Worm (Caenorhabditis elegans) whole organism, L4 larva: ENCODE results near the gene T25D10.1.

Experiments
- F26F4.8 ChIP-seq: fragments of 200-800 bp; sonication (Bioruptor generic); conservative IDR thresholded peaks from 2 replicates; pipeline ENCODE4 v1.3.6; 2022; ENCODE audit warnings: missing genetic modification characterization, missing compliant biosample characterization
- F37D6.2 ChIP-seq: sonication (generic microtip); optimal IDR thresholded peaks from 2 replicates; lab custom pipeline; 2016; ENCODE audit warnings: mild to moderate bottlenecking, missing genetic modification characterization, missing compliant biosample characterization
- R02D3.7 ChIP-seq: fragments of 150-350 bp; sonication (generic microtip); optimal IDR thresholded peaks from 3 replicates; lab custom pipeline; 2014; ENCODE audit warnings: missing biosample characterization, missing genetic modification characterization
- T20F7.1 ChIP-seq: fragments of 200-800 bp; sonication (Bioruptor generic); optimal IDR thresholded peaks from 2 replicates; lab custom pipeline; 2018; ENCODE audit warnings: mild to moderate bottlenecking, missing genetic modification characterization, missing compliant biosample characterization
- T26A8.4 ChIP-seq: fragments of 200-800 bp; sonication (Bioruptor generic); IDR thresholded peaks from 2 replicates; pipeline ENCODE4 v1.3.6; 2022; ENCODE audit warnings: missing genetic modification characterization, missing compliant biosample characterization
- ama-1 ChIP-seq: fragments of 150-350 bp; optimal IDR thresholded peaks from 2 replicates; lab custom pipeline; 2014; ENCODE audit warnings: inconsistent platforms, mixed read lengths
- ceh-28 ChIP-seq: fragments of 150-350 bp; optimal IDR thresholded peaks from 2 replicates; lab custom pipeline; 2014; ENCODE audit warnings: missing biosample characterization, missing genetic modification reagents, missing genetic modification characterization
- ceh-32 ChIP-seq: sonication (generic microtip); optimal IDR thresholded peaks from 2 replicates; lab custom pipeline; 2016; ENCODE audit warnings: mild to moderate bottlenecking, missing genetic modification characterization, missing compliant biosample characterization; ENCODE audit not compliant: poor library complexity
- ceh-44 ChIP-seq: fragments of 200-800 bp; sonication (Bioruptor generic); IDR thresholded peaks from 2 replicates; pipeline ENCODE4 v1.3.6; 2022; ENCODE audit warnings: missing genetic modification reagents, missing genetic modification characterization, missing compliant biosample characterization
- ceh-62 ChIP-seq: sonication (generic microtip); optimal IDR thresholded peaks from 2 replicates; lab custom pipeline; 2017; ENCODE audit warnings: missing biosample characterization, missing genetic modification characterization
- ctbp-1 ChIP-seq: fragments of 200-800 bp; sonication (Bioruptor generic); IDR thresholded peaks from 2 replicates; pipeline ENCODE4 v1.3.6; 2022; ENCODE audit warnings: missing genetic modification reagents, missing genetic modification characterization, missing compliant biosample characterization
- daf-12 ChIP-seq: fragments of 150-350 bp; optimal IDR thresholded peaks from 2 replicates; lab custom pipeline; 2014; ENCODE audit warnings: missing biosample characterization, missing genetic modification reagents, missing genetic modification characterization
- daf-16 ChIP-seq, 3 experiments: sonication (generic microtip); optimal IDR thresholded peaks; 2 replicates each; lab custom pipeline; 2016 to 2017; ENCODE audit warnings: missing genetic modification characterization in 3 of 3, missing genetic modification reagents in 3 of 3, mild to moderate bottlenecking in 2 of 3, missing compliant biosample characterization in 2 of 3, missing biosample characterization in 1 of 3, moderate library complexity in 1 of 3
- dmd-6 ChIP-seq: fragments of 200-800 bp; sonication (Bioruptor generic); IDR thresholded peaks from 2 replicates; pipeline ENCODE4 v1.3.6; 2022; ENCODE audit warnings: missing genetic modification reagents, missing genetic modification characterization, missing compliant biosample characterization
- dpl-1 ChIP-seq: fragments of 150-350 bp; optimal IDR thresholded peaks from 2 replicates; lab custom pipeline; 2014; ENCODE audit warnings: missing biosample characterization, missing genetic modification reagents, missing genetic modification characterization
- dve-1 ChIP-seq: sonication (generic microtip); optimal IDR thresholded peaks from 2 replicates; lab custom pipeline; 2017; ENCODE audit warnings: antibody characterized with exemption, mild to moderate bottlenecking, missing genetic modification characterization, missing compliant biosample characterization; ENCODE audit not compliant: insufficient read depth
- egl-27 ChIP-seq: sonication (generic microtip); optimal IDR thresholded peaks from 3 replicates; lab custom pipeline; 2017; ENCODE audit warnings: missing biosample characterization, missing genetic modification reagents, missing genetic modification characterization
- egl-43 ChIP-seq: fragments of 200-800 bp; sonication (Bioruptor generic); IDR thresholded peaks from 2 replicates; pipeline ENCODE4 v1.3.6; 2022; ENCODE audit warnings: missing genetic modification reagents, missing genetic modification characterization, missing compliant biosample characterization
- fkh-10 ChIP-seq: fragments of 150-350 bp; optimal IDR thresholded peaks from 2 replicates; lab custom pipeline; 2014; ENCODE audit warnings: missing biosample characterization, missing genetic modification reagents, missing genetic modification characterization
- hlh-11 ChIP-seq: fragments of 200-800 bp; sonication (Bioruptor generic); optimal IDR thresholded peaks from 2 replicates; lab custom pipeline; 2018; ENCODE audit warnings: mild to moderate bottlenecking, missing genetic modification characterization, missing compliant biosample characterization
- hlh-30 ChIP-seq: sonication (generic microtip); optimal IDR thresholded peaks from 2 replicates; lab custom pipeline; 2017; ENCODE audit warnings: antibody characterized with exemption, mild to moderate bottlenecking, missing genetic modification characterization, missing compliant biosample characterization; ENCODE audit not compliant: insufficient read depth
- hmg-1.1 ChIP-seq: fragments of 200-800 bp; sonication (Bioruptor generic); IDR thresholded peaks from 2 replicates; pipeline ENCODE4 v1.3.6; 2022; ENCODE audit warnings: missing genetic modification reagents, missing genetic modification characterization, missing compliant biosample characterization
- jun-1 ChIP-seq: fragments of 150-350 bp; optimal IDR thresholded peaks from 2 replicates; lab custom pipeline; 2014; ENCODE audit warnings: missing biosample characterization, missing genetic modification reagents, missing genetic modification characterization
- lin-38 ChIP-seq: fragments of 200-800 bp; sonication (Bioruptor generic); IDR thresholded peaks from 2 replicates; pipeline ENCODE4 v1.3.6; 2022; ENCODE audit warnings: missing genetic modification reagents, missing genetic modification characterization, missing compliant biosample characterization
- mdl-1 ChIP-seq, 2 experiments: fragments of 150-350 bp in 1 of 2; sonication (generic microtip) in 1 of 2; optimal IDR thresholded peaks; 2 replicates each; lab custom pipeline; 2014 to 2017; ENCODE audit warnings: missing biosample characterization in 2 of 2, missing genetic modification characterization in 2 of 2
- mes-2 ChIP-seq: sonication (generic microtip); optimal IDR thresholded peaks from 2 replicates; lab custom pipeline; 2016; ENCODE audit warnings: missing genotype, mild to moderate bottlenecking, missing genetic modification characterization, missing compliant biosample characterization; ENCODE audit not compliant: poor library complexity, severe bottlenecking
- nhr-11 ChIP-seq: fragments of 150-350 bp; optimal IDR thresholded peaks from 2 replicates; lab custom pipeline; 2014; ENCODE audit warnings: missing biosample characterization, missing genetic modification characterization
- nhr-111 ChIP-seq: fragments of 200-800 bp; sonication (Bioruptor generic); optimal IDR thresholded peaks from 2 replicates; lab custom pipeline; 2018; ENCODE audit warnings: mild to moderate bottlenecking, missing genetic modification characterization, missing compliant biosample characterization
- nhr-237 ChIP-seq: sonication (generic microtip); optimal IDR thresholded peaks from 2 replicates; lab custom pipeline; 2017; ENCODE audit warnings: missing biosample characterization, missing genetic modification characterization
- nhr-25 ChIP-seq: sonication (generic microtip); optimal IDR thresholded peaks from 2 replicates; lab custom pipeline; 2017; ENCODE audit warnings: missing genetic modification characterization, mild to moderate bottlenecking, missing compliant biosample characterization, antibody characterized with exemption, moderate library complexity, borderline replicate concordance; ENCODE audit not compliant: insufficient read depth
- nhr-28 ChIP-seq: fragments of 150-350 bp; optimal IDR thresholded peaks from 2 replicates; lab custom pipeline; 2014; ENCODE audit warnings: missing biosample characterization, missing genetic modification characterization
- nhr-42 ChIP-seq: fragments of 200-800 bp; sonication (Bioruptor generic); IDR thresholded peaks from 2 replicates; pipeline ENCODE4 v1.3.6; 2022; ENCODE audit warnings: missing genetic modification characterization, missing compliant biosample characterization
- nhr-48 ChIP-seq: sonication (generic microtip); optimal IDR thresholded peaks from 2 replicates; lab custom pipeline; 2016; ENCODE audit warnings: mild to moderate bottlenecking, missing genetic modification characterization, missing compliant biosample characterization
- nhr-6 ChIP-seq: fragments of 150-350 bp; optimal IDR thresholded peaks from 2 replicates; lab custom pipeline; 2014; ENCODE audit warnings: missing biosample characterization, missing genetic modification characterization
- nhr-77 ChIP-seq: fragments of 150-350 bp; optimal IDR thresholded peaks from 2 replicates; lab custom pipeline; 2014; ENCODE audit warnings: missing biosample characterization, missing genetic modification characterization
- pha-4 ChIP-seq, 2 experiments: fragments of 150-350 bp in 1 of 2; fragments of 200-800 bp in 1 of 2; sonication (Bioruptor generic) in 1 of 2; IDR thresholded peaks in 1 of 2; optimal IDR thresholded peaks in 1 of 2; 2 replicates each; pipeline versions ENCODE4 v1.3.6 to Lab custom; 2014 to 2022; ENCODE audit warnings: missing genetic modification characterization in 2 of 2, missing genetic modification reagents in 2 of 2, missing biosample characterization in 1 of 2, missing compliant biosample characterization in 1 of 2
- pqm-1 ChIP-seq: sonication (generic microtip); optimal IDR thresholded peaks from 2 replicates; lab custom pipeline; 2017; ENCODE audit warnings: missing biosample characterization, missing genetic modification characterization
- set-16 ChIP-seq: fragments of 200-800 bp; sonication (Bioruptor generic); IDR thresholded peaks from 2 replicates; pipeline ENCODE4 v1.3.6; 2022; ENCODE audit warnings: missing genetic modification reagents, missing genetic modification characterization, missing compliant biosample characterization
- tag-97 ChIP-seq: fragments of 200-800 bp; sonication (Bioruptor generic); IDR thresholded peaks from 2 replicates; pipeline ENCODE4 v1.3.6; 2022; ENCODE audit warnings: missing genetic modification characterization, missing compliant biosample characterization
- unc-62 ChIP-seq, 3 experiments: fragments of 150-350 bp in 1 of 3; sonication (generic microtip); optimal IDR thresholded peaks in 2 of 3; peaks in 1 of 3; 1 replicate in 1 of 3; 2 replicates in 2 of 3; lab custom pipeline; 2014 to 2017; ENCODE audit warnings: missing biosample characterization in 3 of 3, missing genetic modification characterization in 3 of 3, missing genetic modification reagents in 3 of 3, missing genotype in 1 of 3
- zfp-2 ChIP-seq: sonication (generic microtip); optimal IDR thresholded peaks from 2 replicates; lab custom pipeline; 2016; ENCODE audit warnings: mild to moderate bottlenecking, missing genetic modification characterization, missing compliant biosample characterization
- zfp-3 ChIP-seq: fragments of 200-800 bp; sonication (Bioruptor generic); conservative IDR thresholded peaks from 2 replicates; pipeline ENCODE4 v1.3.6; 2022; ENCODE audit warnings: missing genetic modification reagents, missing genetic modification characterization, missing compliant biosample characterization
- zip-11 ChIP-seq: fragments of 200-800 bp; sonication (Bioruptor generic); IDR thresholded peaks from 2 replicates; pipeline ENCODE4 v1.3.6; 2022; ENCODE audit warnings: missing genetic modification characterization, missing compliant biosample characterization
- zip-2 ChIP-seq: fragments of 150-350 bp; optimal IDR thresholded peaks from 2 replicates; lab custom pipeline; 2014; ENCODE audit warnings: missing biosample characterization, missing genetic modification characterization
- ztf-11 ChIP-seq: fragments of 150-350 bp; optimal IDR thresholded peaks from 2 replicates; lab custom pipeline; 2014; ENCODE audit warnings: missing biosample characterization, missing genetic modification characterization
- ztf-7 ChIP-seq: fragments of 150-350 bp; optimal IDR thresholded peaks from 2 replicates; lab custom pipeline; 2014; ENCODE audit warnings: missing biosample characterization, missing genetic modification characterization

The T25D10.1 gene

DNA sequence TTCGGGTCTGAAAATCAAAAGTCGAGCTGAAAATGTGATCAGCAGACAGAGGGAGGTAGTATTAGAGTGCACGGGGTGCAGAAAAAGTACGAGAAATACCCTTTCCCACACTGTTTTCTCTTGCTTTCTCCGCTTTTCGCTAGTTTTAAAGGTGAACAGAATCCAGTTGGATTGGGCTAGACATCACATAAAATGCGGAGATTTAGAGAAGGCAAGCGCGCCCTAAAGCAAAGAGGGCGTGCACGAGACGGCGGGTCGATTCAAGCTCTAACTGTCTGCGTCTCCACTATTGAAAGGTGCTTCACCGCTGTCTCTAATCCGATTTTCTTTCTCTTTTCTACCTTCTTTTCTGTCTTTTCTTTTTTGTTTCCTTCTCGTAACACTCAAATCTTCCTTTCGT lies 33.1 kb upstream of the T25D10.1 start (continued):
- TF ChIP-seq nhr-11 (peak; percentile 78), T20F7.1 (peak; percentile 44), pqm-1 (tag; lab: Kevin White, UChicago) (peak; percentile 24), zfp-2 (no peak), daf-16 (GFP tag; optimal IDR thresholded peaks at IDR 0.05; lab: Kevin White, UChicago) (no peak), daf-16 (tag; optimal IDR thresholded peaks at IDR 0.05; lab: Kevin White, UChicago) (peak; percentile 37), nhr-6 (tag; lab: Kevin White, UChicago) (peak; percentile 84), daf-12 (tag; lab: Kevin White, UChicago) (no peak), ceh-44 (GFP tag; lab: Robert Waterston, UW) (no peak), F26F4.8 (no peak), T26A8.4 (GFP tag; lab: Robert Waterston, UW) (peak; percentile 80), ceh-62 (no peak), R02D3.7 (tag; lab: Kevin White, UChicago) (no peak), zfp-3 (GFP tag; lab: Robert Waterston, UW) (no peak), nhr-42 (no peak), ztf-11 (tag; lab: Kevin White, UChicago) (no peak), nhr-77 (tag; lab: Kevin White, UChicago) (peak; percentile 74), ceh-32 (no peak), fkh-10 (GFP tag; lab: Kevin White, UChicago) (peak; percentile 48), zip-11 (GFP tag; lab: Robert Waterston, UW) (no peak), egl-43 (GFP tag; lab: Robert Waterston, UW) (0 out of 2 replicates have a peak, but pooled peaks have one; percentile 52), ama-1 (no peak), ctbp-1 (peak; percentile 69; the same call in 1 of the 2 replicates), ceh-28 (tag; lab: Kevin White, UChicago) (peak; percentile 16)

DNA sequence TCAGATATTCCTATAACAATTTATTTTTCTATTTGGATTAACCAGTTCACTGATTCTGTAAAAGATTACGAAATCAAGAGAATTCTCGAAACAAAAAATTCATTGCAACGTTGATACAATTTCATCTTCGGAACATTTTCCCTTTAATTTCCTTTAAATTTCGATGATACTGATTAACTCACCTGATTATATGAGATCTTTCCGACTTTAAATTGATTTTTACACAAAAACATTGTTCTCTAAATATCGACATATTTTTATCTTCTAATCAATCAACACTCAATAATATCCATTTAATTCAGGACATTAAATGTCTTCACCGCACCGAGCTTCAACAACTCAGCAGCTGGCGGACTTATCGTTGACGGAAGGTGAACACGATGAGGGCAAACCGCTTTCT lies 32.2 kb upstream of the T25D10.1 start, which contains the start of gene lin-23:
lin-23 (plus strand) TSS at position 301 of the 400 bp plus-strand sequence.
- TF ChIP-seq egl-27 = no peak
- no peak for TF ChIP-seq dpl-1 (GFP tag; lab: Kevin White, UChicago)
- no peak for TF ChIP-seq mes-2 (tag; lab: Kevin White, UChicago)
- no peak for TF ChIP-seq jun-1 (tag; lab: Kevin White, UChicago)
- peak in 1 of 2 experiments; percentile 70 for TF ChIP-seq unc-62 (GFP tag; optimal IDR thresholded peaks at IDR 0.05 in 1 of 2; lab: Kevin White, UChicago)
- TF ChIP-seq unc-62 (tag; optimal IDR thresholded peaks at IDR 0.05; lab: Kevin White, UChicago) = no peak
- TF ChIP-seq nhr-237 (tag; lab: Kevin White, UChicago) = no peak

DNA sequence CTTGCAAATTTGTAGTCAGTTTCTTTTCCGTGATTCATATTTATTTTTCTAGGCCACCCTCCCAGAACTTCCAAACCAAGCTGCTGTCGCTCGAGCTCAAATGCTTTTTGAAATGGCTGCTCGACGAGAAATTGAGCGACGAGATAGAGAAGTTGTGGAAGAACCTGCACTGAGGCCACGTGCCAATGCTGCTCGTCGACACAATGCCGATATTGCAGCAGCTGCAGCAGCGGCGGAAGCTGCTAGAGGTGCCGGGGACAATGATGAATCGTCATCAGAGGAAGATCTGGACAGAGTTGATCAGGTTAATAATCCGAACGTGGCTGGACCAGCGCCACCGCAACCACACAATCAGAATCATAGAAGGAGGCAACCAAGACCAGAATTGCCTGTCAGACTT lies 29.8 kb upstream of the T25D10.1 start:
- TF ChIP-seq nhr-111 (GFP tag; lab: Kevin White, UChicago) (no peak), set-16 (GFP tag; lab: Robert Waterston, UW) (peak; percentile 56), hmg-1.1 (GFP tag; lab: Robert Waterston, UW) (no peak), pha-4 (GFP tag; IDR thresholded peaks at IDR 0.05; lab: Robert Waterston, UW) (0 out of 2 replicates have a peak, but pooled peaks have one; percentile 8), pha-4 (tag; optimal IDR thresholded peaks at IDR 0.05; lab: Kevin White, UChicago) (no peak), tag-97 (GFP tag; lab: Robert Waterston, UW) (no peak)

DNA sequence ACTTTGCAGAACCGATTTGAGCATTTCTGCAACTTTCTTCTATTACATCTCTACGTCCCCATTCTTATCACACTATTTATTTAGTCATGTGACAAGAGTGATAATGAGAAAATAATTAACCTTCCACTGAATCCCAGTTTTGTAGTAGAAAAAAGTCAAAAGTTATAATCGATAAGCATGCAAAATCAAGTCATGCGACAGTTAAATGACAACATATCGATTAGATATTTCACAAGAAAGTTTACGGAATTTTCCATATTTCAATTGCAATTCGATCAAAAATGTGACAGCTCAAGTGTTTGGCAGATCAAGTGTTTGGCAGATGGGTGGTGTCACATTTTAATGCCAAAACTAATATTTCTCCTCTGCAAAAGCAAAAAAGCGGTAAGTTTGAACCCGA lies 28.6 kb upstream of the T25D10.1 start:
- TF ChIP-seq hlh-30 (peak; percentile 73), ceh-62 (no peak), zip-2 (tag; lab: Kevin White, UChicago) (no peak), daf-16 (GFP tag; optimal IDR thresholded peaks at IDR 0.05; lab: Kevin White, UChicago) (no peak), daf-16 (tag; optimal IDR thresholded peaks at IDR 0.05; lab: Kevin White, UChicago) (peak; percentile 52), hlh-11 (tag; lab: Kevin White, UChicago) (peak; percentile 38), nhr-48 (tag; lab: Kevin White, UChicago) (peak; percentile 49), dve-1 (tag; lab: Kevin White, UChicago) (peak; percentile 72), dmd-6 (GFP tag; lab: Robert Waterston, UW) (peak; percentile 65), lin-38 (GFP tag; lab: Robert Waterston, UW) (peak; percentile 31), mdl-1 (tag; optimal IDR thresholded peaks at IDR 0.05; lab: Kevin White, UChicago) (no peak), nhr-28 (tag; lab: Kevin White, UChicago) (peak; percentile 40), nhr-25 (no peak), ztf-7 (tag; lab: Kevin White, UChicago) (no peak), T20F7.1 (peak; percentile 62), F37D6.2 (no peak)
